Fruit fly (Drosophila melanogaster): ENCODE data around the gene CG42354.

- TF ChIP-seq HLH3B (GFP tag; IDR thresholded peaks at IDR 0.05) (no peak), Blimp-1 (GFP tag; optimal IDR thresholded peaks at IDR 0.05) (no peak), ranshi (GFP tag; IDR thresholded peaks at IDR 0.05) (no peak), Gsc (GFP tag; IDR thresholded peaks at IDR 0.05) (no peak), ato (GFP tag; IDR thresholded peaks at IDR 0.05; ENCODE audit: partially characterized antibody) (no peak), CG1792 (GFP tag; optimal IDR thresholded peaks at IDR 0.05) (no peak), CG7839 (tag; optimal IDR thresholded peaks at IDR 0.05) (no peak)
Measured at dm6 chrX:16150560-16150959, 45.8 kb upstream of the CG42354 start.
